Fruit fly (Drosophila melanogaster) whole organism, adult: Measurements from ENCODE around the gene eIF3g1.
"Not testable (repeated sequence)": the region's sequence is repeated elsewhere in the genome, so short reads cannot be mapped to it uniquely, and the experiment has no call there.

Source experiments
- CG14711 ChIP-seq: fragments of 200-800 bp; sonication (Bioruptor generic); optimal IDR thresholded peaks from 2 replicates; lab custom pipeline; 2018; ENCODE audit warnings: missing biosample characterization, mild to moderate bottlenecking, missing genetic modification characterization, moderate library complexity
- CG7045 ChIP-seq: fragments of 200-800 bp; sonication (Bioruptor generic); optimal IDR thresholded peaks from 2 replicates; lab custom pipeline; 2017; ENCODE audit warnings: missing biosample characterization, mild to moderate bottlenecking, missing genetic modification characterization
- Hr96 ChIP-seq: fragments of 200-800 bp; sonication (Bioruptor generic); optimal IDR thresholded peaks from 2 replicates; lab custom pipeline; 2016; ENCODE audit warnings: missing biosample characterization, missing genetic modification characterization

- not testable (repeated sequence) for TF ChIP-seq CG14711; Hr96 (GFP tag; lab: Kevin White, UChicago); CG7045 (GFP tag; lab: Kevin White, UChicago)
These were observed at the start of gene eIF3g1 for dm6 chrX:2610236-2610635.
